Worm (Caenorhabditis elegans) whole organism, L2 larva: ENCODE data around the gene pcp-3.

ENCODE experiments used
- mab-5 ChIP-seq: fragments of 150-350 bp; optimal IDR thresholded peaks from 2 replicates; lab custom pipeline; 2014; ENCODE audit warnings: missing biosample characterization, missing genetic modification characterization
- nhr-23 ChIP-seq: fragments of 150-350 bp; optimal IDR thresholded peaks from 2 replicates; lab custom pipeline; 2014; ENCODE audit warnings: missing biosample characterization, missing genetic modification reagents, missing genetic modification characterization
- nhr-237 ChIP-seq: fragments of 150-350 bp; optimal IDR thresholded peaks from 2 replicates; lab custom pipeline; 2014; ENCODE audit warnings: missing biosample characterization, missing genetic modification characterization
- snpc-4 ChIP-seq: fragments of 150-350 bp; optimal IDR thresholded peaks from 2 replicates; lab custom pipeline; 2014; ENCODE audit warnings: missing biosample characterization, missing genetic modification characterization
- unc-62 ChIP-seq: fragments of 150-350 bp; optimal IDR thresholded peaks from 2 replicates; lab custom pipeline; 2014; ENCODE audit warnings: missing biosample characterization, missing genetic modification reagents, missing genetic modification characterization
- zag-1 ChIP-seq: fragments of 150-350 bp; optimal IDR thresholded peaks from 2 replicates; lab custom pipeline; 2014; ENCODE audit warnings: missing biosample characterization, missing genetic modification characterization
- ztf-11 ChIP-seq: sonication (generic microtip); optimal IDR thresholded peaks from 2 replicates; lab custom pipeline; 2017; ENCODE audit warnings: missing biosample characterization, missing genetic modification characterization

DNA sequence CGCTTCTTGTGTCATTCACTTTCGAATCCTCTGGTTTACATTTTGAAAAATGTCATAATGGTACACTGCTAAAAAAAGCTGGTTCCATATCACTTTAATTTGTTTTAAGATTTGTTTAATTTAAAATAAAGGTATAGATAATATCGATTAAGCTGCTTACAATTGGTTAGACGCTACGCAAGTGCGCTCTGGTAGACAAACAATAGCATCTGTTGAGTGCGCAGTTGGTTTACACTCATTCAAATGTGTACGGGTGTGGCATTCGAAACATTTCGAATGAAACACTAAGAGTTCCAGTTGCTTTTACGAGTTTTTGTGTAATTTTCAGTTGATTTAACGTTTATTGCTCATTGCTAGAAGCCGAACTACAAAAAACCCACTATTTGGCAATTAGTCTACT lies 51.4 kb downstream of the pcp-3 start:
- TF ChIP-seq mab-5 (tag; lab: Kevin White, UChicago) (no peak), snpc-4 (no peak), unc-62 (GFP tag; lab: Kevin White, UChicago) (no peak), ztf-11 (no peak), nhr-237 (tag; lab: Kevin White, UChicago) (no peak), zag-1 (tag; lab: Kevin White, UChicago) (no peak), nhr-23 (tag; lab: Kevin White, UChicago) (no peak)
